Worm (Caenorhabditis elegans) whole organism, young adult: ENCODE data around the gene F21C10.4.

Experiments used
- B0336.3 ChIP-seq: fragments of 200-800 bp; sonication (Bioruptor generic); IDR thresholded peaks from 2 replicates; pipeline ENCODE4 v1.3.6; 2022; ENCODE audit warnings: missing genetic modification characterization, missing compliant biosample characterization
- D2030.7 ChIP-seq: fragments of 200-800 bp; sonication (Bioruptor generic); IDR thresholded peaks from 2 replicates; pipeline ENCODE4 v1.3.6; 2022; ENCODE audit warnings: missing genetic modification reagents, missing genetic modification characterization, missing compliant biosample characterization
- F49E8.2 ChIP-seq: sonication (generic microtip); optimal IDR thresholded peaks from 3 replicates; lab custom pipeline; 2017; ENCODE audit warnings: missing genetic modification characterization, mild to moderate bottlenecking, missing compliant biosample characterization, antibody characterized with exemption, moderate library complexity; ENCODE audit not compliant: insufficient read depth
- K12H6.12 ChIP-seq: fragments of 200-800 bp; sonication (Bioruptor generic); optimal IDR thresholded peaks from 2 replicates; lab custom pipeline; 2018; ENCODE audit warnings: mild to moderate bottlenecking, missing genetic modification characterization, missing compliant biosample characterization
- T26A5.8 ChIP-seq: sonication (generic microtip); optimal IDR thresholded peaks from 2 replicates; lab custom pipeline; 2016; ENCODE audit warnings: missing genetic modification characterization, missing compliant biosample characterization
- Y56A3A.18 ChIP-seq: fragments of 200-800 bp; sonication (Bioruptor generic); IDR thresholded peaks from 2 replicates; pipeline ENCODE4 v1.3.6; 2022; ENCODE audit warnings: missing genetic modification reagents, missing genetic modification characterization, missing compliant biosample characterization
- aptf-3 ChIP-seq: fragments of 200-800 bp; sonication (Bioruptor generic); IDR thresholded peaks from 2 replicates; pipeline ENCODE4 v1.3.6; 2022; ENCODE audit warnings: missing genetic modification characterization, missing compliant biosample characterization
- attf-5 ChIP-seq: fragments of 200-800 bp; sonication (Bioruptor generic); optimal IDR thresholded peaks from 2 replicates; lab custom pipeline; 2018; ENCODE audit warnings: mild to moderate bottlenecking, missing genetic modification characterization, missing compliant biosample characterization
- attf-6 ChIP-seq: fragments of 200-800 bp; sonication (Bioruptor generic); IDR thresholded peaks from 2 replicates; pipeline ENCODE4 v1.3.6; 2022; ENCODE audit warnings: missing genetic modification reagents, missing genetic modification characterization, missing compliant biosample characterization
- bed-1 ChIP-seq: fragments of 200-800 bp; sonication (Bioruptor generic); IDR thresholded peaks from 2 replicates; pipeline ENCODE4 v1.3.6; 2022; ENCODE audit warnings: missing genetic modification reagents, missing genetic modification characterization, missing compliant biosample characterization
- cebp-1 ChIP-seq, 2 experiments: fragments of 200-800 bp in 1 of 2; sonication (Bioruptor generic) in 1 of 2; sonication (generic microtip) in 1 of 2; IDR thresholded peaks in 1 of 2; optimal IDR thresholded peaks in 1 of 2; 2 replicates each; pipeline versions ENCODE4 v1.3.6 to Lab custom; 2017 to 2022; ENCODE audit warnings: missing compliant biosample characterization in 2 of 2, missing genetic modification characterization in 2 of 2, mild to moderate bottlenecking in 1 of 2, missing genetic modification reagents in 1 of 2, moderate library complexity in 1 of 2
- ceh-100 ChIP-seq: fragments of 200-800 bp; sonication (Bioruptor generic); IDR thresholded peaks from 2 replicates; pipeline ENCODE4 v1.3.6; 2022; ENCODE audit warnings: missing genetic modification reagents, missing genetic modification characterization, missing compliant biosample characterization
- ceh-27 ChIP-seq: fragments of 200-800 bp; sonication (Bioruptor generic); optimal IDR thresholded peaks from 2 replicates; lab custom pipeline; 2018; ENCODE audit warnings: mild to moderate bottlenecking, missing genetic modification characterization, moderate library complexity, missing compliant biosample characterization
- chd-7 ChIP-seq: sonication (generic microtip); optimal IDR thresholded peaks from 2 replicates; lab custom pipeline; 2016; ENCODE audit warnings: mild to moderate bottlenecking, missing genetic modification characterization, moderate library complexity, missing compliant biosample characterization
- dox-1 ChIP-seq: fragments of 200-800 bp; sonication (Bioruptor generic); IDR thresholded peaks from 2 replicates; pipeline ENCODE4 v1.3.6; 2022; ENCODE audit warnings: missing genetic modification reagents, missing genetic modification characterization, missing compliant biosample characterization
- ekl-4 ChIP-seq: fragments of 200-800 bp; sonication (Bioruptor generic); IDR thresholded peaks from 2 replicates; pipeline ENCODE4 v1.3.6; 2022; ENCODE audit warnings: missing genetic modification reagents, missing genetic modification characterization, missing compliant biosample characterization
- hlh-12 ChIP-seq: sonication (generic microtip); optimal IDR thresholded peaks from 2 replicates; lab custom pipeline; 2016; ENCODE audit warnings: missing genetic modification characterization, missing compliant biosample characterization
- hmg-1.2 ChIP-seq: fragments of 200-800 bp; sonication (Bioruptor generic); IDR thresholded peaks from 2 replicates; pipeline ENCODE4 v1.3.6; 2022; ENCODE audit warnings: missing genetic modification reagents, missing genetic modification characterization, missing compliant biosample characterization
- hmg-20 ChIP-seq: fragments of 200-800 bp; sonication (Bioruptor generic); IDR thresholded peaks from 2 replicates; pipeline ENCODE4 v1.3.6; 2022; ENCODE audit warnings: missing genetic modification reagents, missing genetic modification characterization, missing compliant biosample characterization
- hsf-1 ChIP-seq: fragments of 200-800 bp; sonication (Bioruptor generic); IDR thresholded peaks from 2 replicates; pipeline ENCODE4 v1.3.6; 2022; ENCODE audit warnings: missing genetic modification reagents, missing genetic modification characterization, missing compliant biosample characterization
- let-526 ChIP-seq: fragments of 200-800 bp; sonication (Bioruptor generic); IDR thresholded peaks from 2 replicates; pipeline ENCODE4 v1.3.6; 2022; ENCODE audit warnings: missing genetic modification reagents, missing genetic modification characterization, missing compliant biosample characterization
- let-607 ChIP-seq, 2 experiments: fragments of 200-800 bp in 1 of 2; sonication (Bioruptor generic) in 1 of 2; sonication (generic microtip) in 1 of 2; optimal IDR thresholded peaks; 2 replicates each; lab custom pipeline; 2016 to 2018; ENCODE audit warnings: mild to moderate bottlenecking in 2 of 2, missing compliant biosample characterization in 2 of 2, missing genetic modification characterization in 2 of 2, moderate library complexity in 2 of 2, missing genotype in 1 of 2
- lin-26 ChIP-seq: fragments of 200-800 bp; sonication (Bioruptor generic); IDR thresholded peaks from 2 replicates; pipeline ENCODE4 v1.3.6; 2022; ENCODE audit warnings: missing genetic modification reagents, missing genetic modification characterization, missing compliant biosample characterization
- madf-6 ChIP-seq: fragments of 200-800 bp; sonication (Bioruptor generic); IDR thresholded peaks from 2 replicates; pipeline ENCODE4 v1.3.6; 2022; ENCODE audit warnings: missing genetic modification reagents, missing genetic modification characterization, missing compliant biosample characterization
- mcd-1 ChIP-seq: fragments of 200-800 bp; sonication (Bioruptor generic); IDR thresholded peaks from 2 replicates; pipeline ENCODE4 v1.3.6; 2022; ENCODE audit warnings: missing genetic modification reagents, missing genetic modification characterization, missing compliant biosample characterization
- nfyb-1 ChIP-seq: fragments of 200-800 bp; sonication (Bioruptor generic); IDR thresholded peaks from 2 replicates; pipeline ENCODE4 v1.3.6; 2022; ENCODE audit warnings: missing genetic modification reagents, missing genetic modification characterization, missing compliant biosample characterization
- nhr-80 ChIP-seq: sonication (generic microtip); optimal IDR thresholded peaks from 2 replicates; lab custom pipeline; 2016; ENCODE audit warnings: missing genetic modification characterization, missing compliant biosample characterization
- rcor-1 ChIP-seq: fragments of 200-800 bp; sonication (Bioruptor generic); IDR thresholded peaks from 2 replicates; pipeline ENCODE4 v1.3.6; 2022; ENCODE audit warnings: missing genetic modification reagents, missing genetic modification characterization, missing compliant biosample characterization
- sea-2 ChIP-seq: fragments of 200-800 bp; sonication (Bioruptor generic); IDR thresholded peaks from 2 replicates; pipeline ENCODE4 v1.3.6; 2022; ENCODE audit warnings: missing genetic modification characterization, missing compliant biosample characterization
- snpc-1.1 ChIP-seq: sonication (generic microtip); optimal IDR thresholded peaks from 2 replicates; lab custom pipeline; 2017; ENCODE audit warnings: missing genetic modification characterization, mild to moderate bottlenecking, missing compliant biosample characterization, antibody characterized with exemption, moderate library complexity, missing genotype, missing genetic modification reagents; ENCODE audit not compliant: insufficient read depth
- snpc-4 ChIP-seq, 5 experiments: fragments of 150-350 bp in 1 of 5; sonication (generic microtip) in 4 of 5; optimal IDR thresholded peaks; 2 replicates each; lab custom pipeline; 2014 to 2018; ENCODE audit warnings: missing genetic modification characterization in 5 of 5, missing biosample characterization in 3 of 5, antibody characterized with exemption in 2 of 5, mild to moderate bottlenecking in 2 of 5, missing compliant biosample characterization in 2 of 5, missing genotype in 2 of 5, moderate library complexity in 2 of 5, missing genetic modification reagents in 1 of 5
- tbp1 ChIP-seq: fragments of 200-800 bp; sonication (Bioruptor generic); optimal IDR thresholded peaks from 2 replicates; lab custom pipeline; 2018; ENCODE audit warnings: mild to moderate bottlenecking, missing genetic modification characterization, missing compliant biosample characterization
- tlf-1 ChIP-seq: fragments of 200-800 bp; sonication (Bioruptor generic); optimal IDR thresholded peaks from 2 replicates; lab custom pipeline; 2018; ENCODE audit warnings: mild to moderate bottlenecking, missing genetic modification characterization, missing compliant biosample characterization
- unc-130 ChIP-seq: sonication (generic microtip); optimal IDR thresholded peaks from 2 replicates; lab custom pipeline; 2016; ENCODE audit warnings: missing genetic modification reagents, missing genetic modification characterization, missing compliant biosample characterization
- zfh-2 ChIP-seq: fragments of 200-800 bp; sonication (Bioruptor generic); conservative IDR thresholded peaks from 2 replicates; pipeline ENCODE4 v1.3.6; 2022; ENCODE audit warnings: missing genetic modification reagents, missing genetic modification characterization, missing compliant biosample characterization

Gene F21C10.4

ce11 chrV:9090824-9091798 is 35.3 kb upstream of the F21C10.4 start:
- TF ChIP-seq snpc-1.1 = peak; percentile 79
- peak; percentile 30 for TF ChIP-seq hlh-12 (tag; lab: Kevin White, UChicago)
- TF ChIP-seq tbp1 = peak; percentile 49
- peak; percentile 58 for TF ChIP-seq snpc-4 (GFP tag; optimal IDR thresholded peaks at IDR 0.05; lab: Kevin White, UChicago)
- TF ChIP-seq snpc-4 (tag; optimal IDR thresholded peaks at IDR 0.05; lab: Kevin White, UChicago) = peak in 3 of 4 experiments; percentile 53 to 79 (median 66)
- peak; percentile 11; the same call in 1 of the 2 replicates for TF ChIP-seq hmg-20 (GFP tag; lab: Robert Waterston, UW)
- peak; percentile 16; the same call in 1 of the 2 replicates for TF ChIP-seq ceh-100 (GFP tag; lab: Robert Waterston, UW)
- TF ChIP-seq aptf-3 (GFP tag; lab: Robert Waterston, UW) = peak; percentile 81; the same call in 1 of the 2 replicates
- peak; percentile 54 for TF ChIP-seq rcor-1 (GFP tag; lab: Robert Waterston, UW)
- peak; percentile 43; the same call in 1 of the 2 replicates for TF ChIP-seq lin-26 (GFP tag; lab: Robert Waterston, UW)
- TF ChIP-seq dox-1 (GFP tag; lab: Robert Waterston, UW) = peak; percentile 55
- peak; percentile 77 for TF ChIP-seq attf-6 (GFP tag; lab: Robert Waterston, UW)
- TF ChIP-seq hsf-1 (GFP tag; lab: Robert Waterston, UW) = peak; percentile 58
- 0 out of 2 replicates have a peak, but pooled peaks have one; percentile 62 for TF ChIP-seq bed-1 (GFP tag; lab: Robert Waterston, UW)
- peak; percentile 61; the same call in 1 of the 2 replicates for TF ChIP-seq ekl-4 (GFP tag; lab: Robert Waterston, UW)
- peak; percentile 53 for TF ChIP-seq hmg-1.2 (GFP tag; lab: Robert Waterston, UW)
- 0 out of 2 replicates have a peak, but pooled peaks have one; percentile 36 for TF ChIP-seq zfh-2
- peak; percentile 43; the same call in 1 of the 2 replicates for TF ChIP-seq Y56A3A.18 (GFP tag; lab: Robert Waterston, UW)
- TF ChIP-seq D2030.7 (GFP tag; lab: Robert Waterston, UW) = peak; percentile 48; the same call in 1 of the 2 replicates
- peak; percentile 60 for TF ChIP-seq madf-6
- peak; percentile 2 for TF ChIP-seq F49E8.2 (tag; lab: Kevin White, UChicago)
- TF ChIP-seq mcd-1 (GFP tag; lab: Robert Waterston, UW) = peak; percentile 39; the same call in 1 of the 2 replicates

- TF ChIP-seq ceh-27 (GFP tag; lab: Kevin White, UChicago) = peak; percentile 9
- TF ChIP-seq sea-2 (GFP tag; lab: Robert Waterston, UW) = no peak
- TF ChIP-seq unc-130 = no peak
- no peak for TF ChIP-seq D2030.7 (GFP tag; lab: Robert Waterston, UW)
Measured at ce11 chrV:9092209-9092608, 34.2 kb upstream of the F21C10.4 start, which contains the start of gene T27E4.1. TSS of gene T27E4.1 (plus strand) at chrV:9092345.

- TF ChIP-seq chd-7 (tag; lab: Kevin White, UChicago) (peak; percentile 33), rcor-1 (GFP tag; lab: Robert Waterston, UW) (0 out of 2 replicates have a peak, but pooled peaks have one; percentile 12), tbp1 (peak; percentile 47), T26A5.8 (tag; lab: Kevin White, UChicago) (no peak), let-526 (peak; percentile 41; the same call in 1 of the 2 replicates), let-607 (tag; optimal IDR thresholded peaks at IDR 0.05; lab: Kevin White, UChicago) (peak in 1 of 2 experiments; percentile 6), nhr-80 (peak; percentile 46), K12H6.12 (tag; lab: Kevin White, UChicago) (peak; percentile 44), nfyb-1 (no peak), snpc-4 (GFP tag; optimal IDR thresholded peaks at IDR 0.05; lab: Kevin White, UChicago) (no peak), snpc-4 (tag; optimal IDR thresholded peaks at IDR 0.05; lab: Kevin White, UChicago) (peak in 1 of 4 experiments; percentile 18), aptf-3 (GFP tag; lab: Robert Waterston, UW) (no peak), B0336.3 (GFP tag; lab: Robert Waterston, UW) (0 out of 2 replicates have a peak, but pooled peaks have one; percentile 18), tlf-1 (peak; percentile 27), cebp-1 (GFP tag; IDR thresholded peaks at IDR 0.05; lab: Robert Waterston, UW) (no peak), cebp-1 (tag; optimal IDR thresholded peaks at IDR 0.05; lab: Kevin White, UChicago) (peak; percentile 66), hmg-1.2 (GFP tag; lab: Robert Waterston, UW) (peak; percentile 25; the same call in 1 of the 2 replicates), attf-5 (peak; percentile 50)
Measured at ce11 chrV:9094060-9094628, 32.3 kb upstream of the F21C10.4 start.
